Fruit fly (Drosophila melanogaster): ENCODE data around the gene Usp2.

Gene Usp2

DNA sequence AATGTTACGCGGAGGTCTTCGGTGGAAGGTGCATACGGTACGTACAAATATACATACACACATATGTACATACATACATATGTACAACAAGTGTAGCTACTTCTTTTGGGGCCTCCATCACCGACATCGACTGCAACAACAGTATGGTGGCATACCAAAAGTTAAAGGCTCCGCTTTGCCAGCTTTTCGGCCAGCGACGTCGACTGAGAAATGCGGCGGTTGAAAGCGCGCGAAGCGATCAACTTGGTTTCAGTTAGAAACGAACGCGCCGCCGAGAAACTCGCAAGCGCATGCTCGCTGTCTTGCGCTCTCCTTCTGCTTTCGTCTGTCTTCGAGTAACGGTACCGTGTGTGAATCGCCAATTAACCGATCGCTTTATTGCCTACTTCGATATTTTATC lies 59.3 kb downstream of the Usp2 start, which contains the start of gene CG17600:
Gene CG17600, plus strand, starts transcription at position 250 of the 400 bp plus-strand sequence.
- TF ChIP-seq brk (GFP tag; optimal IDR thresholded peaks at IDR 0.05): no peak
- no peak for TF ChIP-seq CG32264 (GFP tag; optimal IDR thresholded peaks at IDR 0.05)
- no peak for TF ChIP-seq Sp1 (GFP tag; optimal IDR thresholded peaks at IDR 0.05)
- no peak for TF ChIP-seq dl (GFP tag; optimal IDR thresholded peaks at IDR 0.05; ENCODE audit: insufficient read depth in 1 of 2, partially characterized antibody in 2 of 2)
- TF ChIP-seq sage (GFP tag; optimal IDR thresholded peaks at IDR 0.05): no peak
- TF ChIP-seq woc (GFP tag; optimal IDR thresholded peaks at IDR 0.05): no peak
- no peak for TF ChIP-seq dmrt93B (GFP tag; optimal IDR thresholded peaks at IDR 0.05)
- TF ChIP-seq Vsx2 (GFP tag; optimal IDR thresholded peaks at IDR 0.05; ENCODE audit: partially characterized antibody): no peak
- TF ChIP-seq Mio (GFP tag; optimal IDR thresholded peaks at IDR 0.05): no peak

Data from whole organism, wandering third instar larva.